Worm (Caenorhabditis elegans) whole organism, mixed stage, embryonic: ENCODE data around the gene slc-36.2.
A peak's percentile ranks its signal among the peaks of the same experiment; 100 is the strongest.

Experiments
- M03D4.4 ChIP-seq: sonication (generic microtip); optimal IDR thresholded peaks from 2 replicates; lab custom pipeline; 2017; ENCODE audit warnings: mild to moderate bottlenecking, missing genetic modification characterization, missing compliant biosample characterization
- blmp-1 ChIP-seq: fragments of 150-350 bp; optimal IDR thresholded peaks from 2 replicates; lab custom pipeline; 2014; ENCODE audit warnings: missing biosample characterization, missing genetic modification characterization
- ceh-39 ChIP-seq: fragments of 150-350 bp; optimal IDR thresholded peaks from 2 replicates; lab custom pipeline; 2014; ENCODE audit warnings: missing biosample characterization, missing genetic modification characterization
- ceh-43 ChIP-seq: fragments of 200-800 bp; sonication (Bioruptor generic); optimal IDR thresholded peaks from 2 replicates; lab custom pipeline; 2018; ENCODE audit warnings: mild to moderate bottlenecking, missing genetic modification characterization, moderate library complexity, missing compliant biosample characterization
- ceh-83 ChIP-seq: fragments of 200-800 bp; sonication (Bioruptor generic); optimal IDR thresholded peaks from 2 replicates; lab custom pipeline; 2018; ENCODE audit warnings: mild to moderate bottlenecking, missing genetic modification characterization, missing compliant biosample characterization
- ces-1 ChIP-seq: fragments of 150-350 bp; optimal IDR thresholded peaks from 2 replicates; lab custom pipeline; 2014; ENCODE audit warnings: missing biosample characterization, missing genetic modification reagents, missing genetic modification characterization
- cnd-1 ChIP-seq: fragments of 200-800 bp; sonication (Bioruptor generic); optimal IDR thresholded peaks from 2 replicates; lab custom pipeline; 2018; ENCODE audit warnings: mild to moderate bottlenecking, missing genetic modification characterization, missing compliant biosample characterization
- drap-1 ChIP-seq: fragments of 200-800 bp; sonication (Bioruptor generic); optimal IDR thresholded peaks from 3 replicates; lab custom pipeline; 2018; ENCODE audit warnings: mild to moderate bottlenecking, missing genetic modification characterization, missing compliant biosample characterization
- elt-1 ChIP-seq: sonication (generic microtip); optimal IDR thresholded peaks from 2 replicates; lab custom pipeline; 2017; ENCODE audit warnings: missing genetic modification characterization, mild to moderate bottlenecking, missing compliant biosample characterization, antibody characterized with exemption, moderate library complexity, borderline replicate concordance; ENCODE audit not compliant: insufficient read depth
- elt-3 ChIP-seq: fragments of 150-350 bp; optimal IDR thresholded peaks from 2 replicates; lab custom pipeline; 2014; ENCODE audit warnings: missing biosample characterization, missing genetic modification characterization
- flh-1 ChIP-seq: fragments of 200-800 bp; sonication (Bioruptor generic); optimal IDR thresholded peaks from 2 replicates; lab custom pipeline; 2018; ENCODE audit warnings: mild to moderate bottlenecking, missing genetic modification characterization, moderate library complexity, missing compliant biosample characterization
- ham-2 ChIP-seq: fragments of 200-800 bp; sonication (Bioruptor generic); optimal IDR thresholded peaks from 2 replicates; lab custom pipeline; 2018; ENCODE audit warnings: mild to moderate bottlenecking, missing genetic modification characterization, missing compliant biosample characterization
- hlh-1 ChIP-seq: fragments of 150-350 bp; optimal IDR thresholded peaks from 2 replicates; lab custom pipeline; 2014; ENCODE audit warnings: missing biosample characterization, missing genetic modification reagents, missing genetic modification characterization
- lin-13 ChIP-seq: fragments of 150-350 bp; optimal IDR thresholded peaks from 2 replicates; lab custom pipeline; 2014; ENCODE audit warnings: missing biosample characterization, missing genetic modification characterization
- lin-32 ChIP-seq: fragments of 200-800 bp; sonication (Bioruptor generic); optimal IDR thresholded peaks from 2 replicates; lab custom pipeline; 2018; ENCODE audit warnings: mild to moderate bottlenecking, missing genetic modification characterization, missing compliant biosample characterization
- lsy-2 ChIP-seq: fragments of 150-350 bp; optimal IDR thresholded peaks from 2 replicates; lab custom pipeline; 2014; ENCODE audit warnings: missing biosample characterization, missing genetic modification characterization
- mab-5 ChIP-seq: fragments of 150-350 bp; optimal IDR thresholded peaks from 2 replicates; lab custom pipeline; 2014; ENCODE audit warnings: missing biosample characterization, missing genetic modification characterization
- mep-1 ChIP-seq: fragments of 150-350 bp; optimal IDR thresholded peaks from 2 replicates; lab custom pipeline; 2017; ENCODE audit warnings: missing biosample characterization, missing genetic modification reagents, missing genetic modification characterization, inconsistent platforms
- mls-2 ChIP-seq: sonication (generic microtip); optimal IDR thresholded peaks from 2 replicates; lab custom pipeline; 2016; ENCODE audit warnings: mild to moderate bottlenecking, missing genetic modification characterization, moderate library complexity, missing compliant biosample characterization
- nhr-12 ChIP-seq: fragments of 150-350 bp; optimal IDR thresholded peaks from 2 replicates; lab custom pipeline; 2014; ENCODE audit warnings: missing biosample characterization, missing genetic modification characterization
- nhr-2 ChIP-seq: fragments of 150-350 bp; optimal IDR thresholded peaks from 2 replicates; lab custom pipeline; 2014; ENCODE audit warnings: missing biosample characterization, missing genetic modification characterization
- nhr-237 ChIP-seq: fragments of 150-350 bp; optimal IDR thresholded peaks from 2 replicates; lab custom pipeline; 2014; ENCODE audit warnings: missing biosample characterization, missing genetic modification characterization
- nhr-76 ChIP-seq: sonication (generic microtip); optimal IDR thresholded peaks from 2 replicates; lab custom pipeline; 2017; ENCODE audit warnings: missing biosample characterization, missing genetic modification characterization
- pha-4 ChIP-seq: fragments of 150-350 bp; optimal IDR thresholded peaks from 2 replicates; lab custom pipeline; 2018; ENCODE audit warnings: missing biosample characterization, missing genetic modification reagents, missing genetic modification characterization
- sem-2 ChIP-seq: fragments of 200-800 bp; sonication (Bioruptor generic); optimal IDR thresholded peaks from 2 replicates; lab custom pipeline; 2018; ENCODE audit warnings: mild to moderate bottlenecking, missing genetic modification characterization, missing compliant biosample characterization
- snpc-4 ChIP-seq: fragments of 150-350 bp; optimal IDR thresholded peaks from 2 replicates; lab custom pipeline; 2014; ENCODE audit warnings: missing biosample characterization, missing genetic modification characterization
- sptf-1 ChIP-seq: sonication (generic microtip); optimal IDR thresholded peaks from 2 replicates; lab custom pipeline; 2017; ENCODE audit warnings: mild to moderate bottlenecking, missing genetic modification characterization, moderate library complexity, missing compliant biosample characterization
- tbx-8 ChIP-seq: fragments of 200-800 bp; sonication (Bioruptor generic); optimal IDR thresholded peaks from 2 replicates; lab custom pipeline; 2018; ENCODE audit warnings: mild to moderate bottlenecking, missing genetic modification characterization, moderate library complexity, missing compliant biosample characterization
- unc-120 ChIP-seq: sonication (generic microtip); optimal IDR thresholded peaks from 2 replicates; lab custom pipeline; 2017; ENCODE audit warnings: missing genetic modification characterization, missing compliant biosample characterization; ENCODE audit not compliant: poor library complexity, severe bottlenecking
- unc-39 ChIP-seq: fragments of 150-350 bp; optimal IDR thresholded peaks from 2 replicates; lab custom pipeline; 2014; ENCODE audit warnings: missing biosample characterization, missing genetic modification characterization
- unc-62 ChIP-seq: fragments of 150-350 bp; optimal IDR thresholded peaks from 2 replicates; lab custom pipeline; 2014; ENCODE audit warnings: missing biosample characterization, missing genetic modification reagents, missing genetic modification characterization
- zip-8 ChIP-seq: fragments of 150-350 bp; optimal IDR thresholded peaks from 2 replicates; lab custom pipeline; 2014; ENCODE audit warnings: missing biosample characterization, missing genetic modification characterization
- ztf-11 ChIP-seq: fragments of 150-350 bp; optimal IDR thresholded peaks from 2 replicates; lab custom pipeline; 2014; ENCODE audit warnings: missing biosample characterization, missing genetic modification characterization

The slc-36.2 gene

ce11 chrII:522302-522701 is at the start of gene slc-36.2:
TSS of gene slc-36.2 (plus strand) at chrII:522602.
- TF ChIP-seq elt-1 (tag; lab: Kevin White, UChicago) (no peak), mep-1 (no peak), drap-1 (GFP tag; lab: Kevin White, UChicago) (no peak), ceh-43 (GFP tag; lab: Kevin White, UChicago) (no peak), mab-5 (tag; lab: Kevin White, UChicago) (no peak), ceh-39 (no peak), unc-39 (tag; lab: Kevin White, UChicago) (no peak), tbx-8 (GFP tag; lab: Kevin White, UChicago) (no peak), nhr-237 (tag; lab: Kevin White, UChicago) (no peak), flh-1 (no peak)
- TF ChIP-seq, all 35 proteins: peak for 0

ce11 chrII:473203-473602 is 49.2 kb upstream of the slc-36.2 start, which contains the start of gene W07E6.5:
TSS of gene W07E6.5 (plus strand) at chrII:473503.
- TF ChIP-seq cnd-1 (tag; lab: Kevin White, UChicago) (no peak), mls-2 (tag; lab: Kevin White, UChicago) (no peak), lin-32 (GFP tag; lab: Kevin White, UChicago) (no peak), mab-5 (tag; lab: Kevin White, UChicago) (no peak), nhr-2 (tag; lab: Kevin White, UChicago) (no peak), drap-1 (GFP tag; lab: Kevin White, UChicago) (no peak), tbx-8 (GFP tag; lab: Kevin White, UChicago) (no peak), elt-3 (no peak), sem-2 (no peak), snpc-4 (tag; lab: Kevin White, UChicago) (no peak), ham-2 (GFP tag; lab: Kevin White, UChicago) (no peak), unc-39 (tag; lab: Kevin White, UChicago) (no peak), ceh-43 (GFP tag; lab: Kevin White, UChicago) (no peak), hlh-1 (tag; lab: Kevin White, UChicago) (no peak), nhr-12 (no peak), pha-4 (tag; lab: Kevin White, UChicago) (no peak), M03D4.4 (tag; lab: Kevin White, UChicago) (no peak), lin-13 (tag; lab: Kevin White, UChicago) (no peak)

DNA sequence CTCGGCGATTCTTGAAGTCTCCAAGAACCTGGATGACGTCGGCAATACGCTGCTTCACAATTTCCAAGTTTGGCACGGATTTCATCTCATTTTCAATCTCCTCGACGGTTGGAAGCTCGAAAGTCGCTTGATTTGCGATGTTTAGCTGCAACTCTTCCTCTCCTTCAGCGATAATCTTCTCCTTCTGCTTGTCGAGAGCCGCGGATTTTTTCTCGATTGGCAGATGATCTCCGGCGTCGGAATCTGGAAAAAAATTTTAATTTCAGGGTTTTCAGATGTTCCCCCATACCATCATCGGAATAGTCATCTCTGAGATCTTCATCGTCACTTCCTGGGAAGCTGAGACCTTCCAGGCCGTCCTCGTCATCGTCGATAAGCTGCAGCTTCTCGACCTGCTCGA is 47.1 kb upstream of the slc-36.2 start:
- TF ChIP-seq ceh-39 (no peak), unc-62 (GFP tag; lab: Kevin White, UChicago) (no peak), ceh-43 (GFP tag; lab: Kevin White, UChicago) (no peak), nhr-12 (no peak), lin-13 (tag; lab: Kevin White, UChicago) (no peak), ces-1 (GFP tag; lab: Kevin White, UChicago) (no peak), mep-1 (no peak), flh-1 (no peak), zip-8 (tag; lab: Kevin White, UChicago) (no peak), nhr-2 (tag; lab: Kevin White, UChicago) (no peak), nhr-76 (tag; lab: Kevin White, UChicago) (no peak), drap-1 (GFP tag; lab: Kevin White, UChicago) (no peak), nhr-237 (tag; lab: Kevin White, UChicago) (no peak), unc-39 (tag; lab: Kevin White, UChicago) (no peak), sem-2 (no peak), mls-2 (tag; lab: Kevin White, UChicago) (no peak), snpc-4 (tag; lab: Kevin White, UChicago) (no peak), cnd-1 (tag; lab: Kevin White, UChicago) (no peak), M03D4.4 (tag; lab: Kevin White, UChicago) (no peak)

ce11 chrII:475890-476420 is 46.4 kb upstream of the slc-36.2 start, which contains the start of gene nsun-1:
TSS of gene nsun-1 (minus strand) at chrII:475940.
- TF ChIP-seq mls-2 (tag; lab: Kevin White, UChicago) = peak; percentile 43
- TF ChIP-seq unc-39 (tag; lab: Kevin White, UChicago) = no peak
- TF ChIP-seq nhr-12 = no peak
- peak; percentile 67 for TF ChIP-seq sptf-1 (tag; lab: Kevin White, UChicago)
- TF ChIP-seq cnd-1 (tag; lab: Kevin White, UChicago) = no peak
- TF ChIP-seq snpc-4 (tag; lab: Kevin White, UChicago) = no peak
- no peak for TF ChIP-seq flh-1
- peak; percentile 9 for TF ChIP-seq pha-4 (tag; lab: Kevin White, UChicago)
- TF ChIP-seq nhr-76 (tag; lab: Kevin White, UChicago) = no peak
- TF ChIP-seq drap-1 (GFP tag; lab: Kevin White, UChicago) = no peak
- TF ChIP-seq tbx-8 (GFP tag; lab: Kevin White, UChicago) = no peak
- TF ChIP-seq mep-1 = peak; percentile 41
- TF ChIP-seq lin-13 (tag; lab: Kevin White, UChicago) = no peak
- peak; percentile 41 for TF ChIP-seq unc-120 (tag; lab: Kevin White, UChicago)
- TF ChIP-seq lsy-2 (tag; lab: Kevin White, UChicago) = peak; percentile 50
- TF ChIP-seq mab-5 (tag; lab: Kevin White, UChicago) = no peak
- no peak for TF ChIP-seq ceh-39
- TF ChIP-seq zip-8 (tag; lab: Kevin White, UChicago) = no peak
- TF ChIP-seq ztf-11 = peak; percentile 7
- peak; percentile 74 for TF ChIP-seq ces-1 (GFP tag; lab: Kevin White, UChicago)
- no peak for TF ChIP-seq blmp-1 (tag; lab: Kevin White, UChicago)
- no peak for TF ChIP-seq nhr-237 (tag; lab: Kevin White, UChicago)
- TF ChIP-seq lin-32 (GFP tag; lab: Kevin White, UChicago) = no peak
- TF ChIP-seq ham-2 (GFP tag; lab: Kevin White, UChicago) = no peak
- no peak for TF ChIP-seq ceh-83 (GFP tag; lab: Kevin White, UChicago)
- TF ChIP-seq sem-2 = no peak
